Worm (Caenorhabditis elegans) whole organism, L2 larva: ENCODE results near the gene F54B3.1.

Source experiments
- aly-2 ChIP-seq: fragments of 150-350 bp; optimal IDR thresholded peaks from 2 replicates; lab custom pipeline; 2014; ENCODE audit warnings: missing biosample characterization, missing genetic modification characterization
- blmp-1 ChIP-seq: sonication (generic microtip); optimal IDR thresholded peaks from 2 replicates; lab custom pipeline; 2017; ENCODE audit warnings: missing genetic modification characterization, mild to moderate bottlenecking, missing compliant biosample characterization, antibody characterized with exemption, moderate library complexity; ENCODE audit not compliant: insufficient read depth
- crh-2 ChIP-seq: sonication (generic microtip); optimal IDR thresholded peaks from 2 replicates; lab custom pipeline; 2017; ENCODE audit warnings: missing biosample characterization, missing genetic modification characterization
- elt-1 ChIP-seq: fragments of 150-350 bp; optimal IDR thresholded peaks from 2 replicates; lab custom pipeline; 2014; ENCODE audit warnings: missing biosample characterization, missing genetic modification characterization
- elt-3 ChIP-seq: sonication (generic microtip); optimal IDR thresholded peaks from 2 replicates; lab custom pipeline; 2017; ENCODE audit warnings: missing biosample characterization, missing genetic modification characterization
- fos-1 ChIP-seq: fragments of 150-350 bp; optimal IDR thresholded peaks from 2 replicates; lab custom pipeline; 2014; ENCODE audit warnings: missing biosample characterization, missing genetic modification characterization
- lin-13 ChIP-seq: fragments of 150-350 bp; optimal IDR thresholded peaks from 2 replicates; lab custom pipeline; 2014; ENCODE audit warnings: missing biosample characterization, missing genetic modification reagents, missing genetic modification characterization
- lin-39 ChIP-seq: fragments of 150-350 bp; optimal IDR thresholded peaks from 2 replicates; lab custom pipeline; 2014; ENCODE audit warnings: missing biosample characterization, missing genetic modification reagents, missing genetic modification characterization
- mab-5 ChIP-seq: fragments of 150-350 bp; optimal IDR thresholded peaks from 2 replicates; lab custom pipeline; 2014; ENCODE audit warnings: missing biosample characterization, missing genetic modification characterization
- mdl-1 ChIP-seq, 2 experiments: fragments of 150-350 bp in 1 of 2; sonication (generic microtip) in 1 of 2; optimal IDR thresholded peaks; 2 replicates each; lab custom pipeline; 2017; ENCODE audit warnings: missing biosample characterization in 2 of 2, missing genetic modification characterization in 2 of 2
- nhr-10 ChIP-seq: sonication (generic microtip); optimal IDR thresholded peaks from 2 replicates; lab custom pipeline; 2017; ENCODE audit warnings: missing biosample characterization, missing genetic modification characterization
- nhr-12 ChIP-seq: fragments of 150-350 bp; optimal IDR thresholded peaks from 2 replicates; lab custom pipeline; 2014; ENCODE audit warnings: missing biosample characterization, missing genetic modification characterization
- sma-9 ChIP-seq, 2 experiments: fragments of 150-350 bp in 1 of 2; sonication (generic microtip) in 1 of 2; optimal IDR thresholded peaks; 2 replicates each; lab custom pipeline; 2014 to 2016; ENCODE audit warnings: missing genetic modification characterization in 2 of 2, mild to moderate bottlenecking in 1 of 2, missing biosample characterization in 1 of 2, missing compliant biosample characterization in 1 of 2, missing genetic modification reagents in 1 of 2, moderate library complexity in 1 of 2
- unc-39 ChIP-seq: fragments of 150-350 bp; optimal IDR thresholded peaks from 2 replicates; lab custom pipeline; 2014; ENCODE audit warnings: missing biosample characterization, missing genetic modification characterization

ce11 chrII:10227030-10227429 is 24.0 kb upstream of the F54B3.1 start, which contains the start of gene srh-135:
- TF ChIP-seq fos-1 (tag; lab: Kevin White, UChicago) (no peak), lin-13 (no peak), nhr-12 (tag; lab: Kevin White, UChicago) (no peak), mab-5 (tag; lab: Kevin White, UChicago) (no peak), aly-2 (tag; lab: Kevin White, UChicago) (no peak), elt-1 (tag; lab: Kevin White, UChicago) (no peak), crh-2 (tag; lab: Kevin White, UChicago) (no peak), blmp-1 (no peak), mdl-1 (tag; optimal IDR thresholded peaks at IDR 0.05; lab: Kevin White, UChicago) (no peak), lin-39 (tag; lab: Kevin White, UChicago) (no peak), elt-3 (tag; lab: Kevin White, UChicago) (no peak), unc-39 (no peak), sma-9 (GFP tag; optimal IDR thresholded peaks at IDR 0.05; lab: Kevin White, UChicago) (no peak), sma-9 (tag; optimal IDR thresholded peaks at IDR 0.05; lab: Kevin White, UChicago) (no peak), nhr-10 (tag; lab: Kevin White, UChicago) (no peak)
